Fruit fly (Drosophila melanogaster): ENCODE measurements around the gene CG13599.

dm6 chr3R:23912349-23912748 lies 19.1 kb upstream of the CG13599 start:
- no peak for TF ChIP-seq Abd-B (GFP tag; optimal IDR thresholded peaks at IDR 0.05)
- no peak for TF ChIP-seq Dif (GFP tag; optimal IDR thresholded peaks at IDR 0.05; ENCODE audit: partially characterized antibody)
